Fruit fly (Drosophila melanogaster) whole organism, embryonic: ENCODE data around the gene CG10730.

Experiments
- Aef1 ChIP-seq: fragments of 200-800 bp; sonication (Bioruptor generic); IDR thresholded peaks from 3 replicates; pipeline ENCODE4 v1.3.6; 2022; ENCODE audit warnings: missing biosample characterization, missing genetic modification characterization
- Atf-2 ChIP-seq: fragments of 200-800 bp; sonication (Bioruptor generic); optimal IDR thresholded peaks from 2 replicates; lab custom pipeline; 2016; ENCODE audit warnings: missing biosample characterization, missing genetic modification characterization
- Bdp1 ChIP-seq: fragments of 200-800 bp; sonication (Bioruptor generic); optimal IDR thresholded peaks from 3 replicates; lab custom pipeline; 2016; ENCODE audit warnings: missing biosample characterization, missing genetic modification characterization
- CG10147 ChIP-seq: fragments of 200-800 bp; sonication (Bioruptor generic); optimal IDR thresholded peaks from 2 replicates; lab custom pipeline; 2019; ENCODE audit warnings: missing biosample characterization, mild to moderate bottlenecking, missing genetic modification characterization, moderate library complexity
- CG11456 ChIP-seq: fragments of 200-800 bp; sonication (Bioruptor generic); IDR thresholded peaks from 3 replicates; pipeline ENCODE4 v1.3.6; 2022; ENCODE audit warnings: missing biosample characterization, missing genetic modification characterization
- CG12155 ChIP-seq: fragments of 200-800 bp; sonication (Bioruptor generic); optimal IDR thresholded peaks from 3 replicates; lab custom pipeline; 2016; ENCODE audit warnings: missing biosample characterization, missing genetic modification characterization
- CG15269 ChIP-seq: fragments of 200-800 bp; sonication (Bioruptor generic); optimal IDR thresholded peaks from 2 replicates; lab custom pipeline; 2018; ENCODE audit warnings: missing biosample characterization, mild to moderate bottlenecking, missing genetic modification characterization, moderate library complexity
- CG1603 ChIP-seq: fragments of 200-800 bp; sonication (Bioruptor generic); optimal IDR thresholded peaks from 2 replicates; lab custom pipeline; 2019; ENCODE audit warnings: missing biosample characterization, mild to moderate bottlenecking, missing genetic modification characterization, moderate library complexity
- CG16863 ChIP-seq: fragments of 200-800 bp; sonication (Bioruptor generic); optimal IDR thresholded peaks from 3 replicates; lab custom pipeline; 2016; ENCODE audit warnings: missing biosample characterization, missing genetic modification characterization
- CG17568 ChIP-seq: fragments of 200-800 bp; sonication (Bioruptor generic); optimal IDR thresholded peaks from 2 replicates; lab custom pipeline; 2018; ENCODE audit warnings: missing biosample characterization, mild to moderate bottlenecking, missing genetic modification characterization, moderate library complexity
- CG1832 ChIP-seq: fragments of 200-800 bp; sonication (Bioruptor generic); optimal IDR thresholded peaks from 2 replicates; lab custom pipeline; 2017; ENCODE audit warnings: missing biosample characterization, mild to moderate bottlenecking, missing genetic modification characterization, inconsistent platforms
- CG31224 ChIP-seq: fragments of 200-800 bp; sonication (Bioruptor generic); IDR thresholded peaks from 2 replicates; pipeline ENCODE4 v1.3.6; 2022; ENCODE audit warnings: missing biosample characterization, missing genetic modification characterization
- CG3163 ChIP-seq: fragments of 200-800 bp; sonication (Bioruptor generic); optimal IDR thresholded peaks from 3 replicates; lab custom pipeline; 2016; ENCODE audit warnings: missing biosample characterization, missing genetic modification characterization
- CG34376 ChIP-seq: fragments of 200-800 bp; sonication (Bioruptor generic); optimal IDR thresholded peaks from 2 replicates; lab custom pipeline; 2018; ENCODE audit warnings: missing biosample characterization, mild to moderate bottlenecking, missing genetic modification characterization
- CG34422 ChIP-seq: fragments of 200-800 bp; sonication (Bioruptor generic); IDR thresholded peaks from 3 replicates; pipeline ENCODE4 v1.3.6; 2022; ENCODE audit warnings: missing biosample characterization, missing genetic modification characterization
- CG6272 ChIP-seq: fragments of 200-800 bp; sonication (Bioruptor generic); IDR thresholded peaks from 2 replicates; pipeline ENCODE4 v1.3.6; 2022; ENCODE audit warnings: missing biosample characterization, missing genetic modification characterization
- CG7928 ChIP-seq: fragments of 200-800 bp; sonication (Bioruptor generic); optimal IDR thresholded peaks from 2 replicates; lab custom pipeline; 2017; ENCODE audit warnings: missing biosample characterization, mild to moderate bottlenecking, missing genetic modification characterization
- CG9215 ChIP-seq: fragments of 200-800 bp; sonication (Bioruptor generic); IDR thresholded peaks from 2 replicates; pipeline ENCODE4 v1.3.6; 2022; ENCODE audit warnings: missing biosample characterization, missing genetic modification characterization
- CkIIα-i1 ChIP-seq: fragments of 200-800 bp; sonication (Bioruptor generic); IDR thresholded peaks from 2 replicates; pipeline ENCODE4 v1.3.6; 2022; ENCODE audit warnings: missing biosample characterization, missing genetic modification characterization
- D19A ChIP-seq: fragments of 200-800 bp; optimal IDR thresholded peaks from 3 replicates; lab custom pipeline; 2019; ENCODE audit warnings: missing biosample characterization, mild to moderate bottlenecking, missing genetic modification characterization, moderate library complexity
- D19B ChIP-seq: fragments of 200-800 bp; sonication (Bioruptor generic); optimal IDR thresholded peaks from 2 replicates; lab custom pipeline; 2017; ENCODE audit warnings: missing biosample characterization, mild to moderate bottlenecking, missing genetic modification characterization
- H2.0 ChIP-seq: fragments of 200-800 bp; sonication (Bioruptor generic); IDR thresholded peaks from 2 replicates; pipeline ENCODE4 v1.3.6; 2022; ENCODE audit warnings: missing biosample characterization, missing genetic modification characterization
- Hand ChIP-seq: fragments of 200-800 bp; sonication (Bioruptor generic); optimal IDR thresholded peaks from 2 replicates; lab custom pipeline; 2017; ENCODE audit warnings: mild to moderate bottlenecking, missing biosample characterization, missing genetic modification reagents, missing genetic modification characterization
- Meics ChIP-seq: fragments of 200-800 bp; sonication (Bioruptor generic); optimal IDR thresholded peaks from 2 replicates; lab custom pipeline; 2017; ENCODE audit warnings: missing biosample characterization, mild to moderate bottlenecking, missing genetic modification characterization
- Mrtf ChIP-seq: fragments of 200-800 bp; sonication (Bioruptor generic); IDR thresholded peaks from 3 replicates; pipeline ENCODE4 v1.3.6; 2022; ENCODE audit warnings: missing biosample characterization, missing genetic modification characterization
- Opbp ChIP-seq: fragments of 200-800 bp; sonication (Bioruptor generic); IDR thresholded peaks from 3 replicates; pipeline ENCODE4 v1.3.6; 2022; ENCODE audit warnings: missing biosample characterization, missing genetic modification characterization; ENCODE audit not compliant: partially characterized antibody
- PHDP ChIP-seq: fragments of 200-800 bp; sonication (Bioruptor generic); optimal IDR thresholded peaks from 3 replicates; lab custom pipeline; 2018; ENCODE audit warnings: missing biosample characterization, mild to moderate bottlenecking, missing genetic modification characterization, moderate library complexity
- Ravus ChIP-seq: fragments of 200-800 bp; sonication (Bioruptor generic); IDR thresholded peaks from 2 replicates; pipeline ENCODE4 v1.3.6; 2022; ENCODE audit warnings: missing biosample characterization, missing genetic modification characterization
- Sry-β ChIP-seq: fragments of 200-800 bp; sonication (Bioruptor generic); optimal IDR thresholded peaks from 2 replicates; lab custom pipeline; 2018; ENCODE audit warnings: missing biosample characterization, mild to moderate bottlenecking, missing genetic modification characterization, moderate library complexity
- Sry-δ ChIP-seq: fragments of 200-800 bp; sonication (Bioruptor generic); optimal IDR thresholded peaks from 2 replicates; lab custom pipeline; 2016; ENCODE audit warnings: missing biosample characterization, missing genetic modification characterization
- Ssrp ChIP-seq: fragments of 200-800 bp; sonication (Bioruptor generic); optimal IDR thresholded peaks from 2 replicates; lab custom pipeline; 2018; ENCODE audit warnings: missing biosample characterization, mild to moderate bottlenecking, missing genetic modification characterization, moderate library complexity
- Tbp ChIP-seq: fragments of >200 bp; optimal IDR thresholded peaks from 2 replicates; lab custom pipeline; 2018; ENCODE audit warnings: missing biosample characterization, missing genetic modification characterization
- Vsx1 ChIP-seq: fragments of 200-800 bp; sonication (Bioruptor generic); optimal IDR thresholded peaks from 2 replicates; lab custom pipeline; 2017; ENCODE audit warnings: missing biosample characterization, mild to moderate bottlenecking, missing genetic modification characterization, missing genetic modification reagents
- amos ChIP-seq: fragments of 200-800 bp; sonication (Bioruptor generic); IDR thresholded peaks from 2 replicates; pipeline ENCODE4 v1.3.6; 2022; ENCODE audit warnings: missing biosample characterization, missing genetic modification characterization; ENCODE audit not compliant: partially characterized antibody
- ap ChIP-seq: fragments of 200-800 bp; sonication (Bioruptor generic); IDR thresholded peaks from 2 replicates; pipeline ENCODE4 v1.3.6; 2022; ENCODE audit warnings: missing biosample characterization, missing genetic modification characterization
- bowl ChIP-seq: fragments of 200-800 bp; sonication (Bioruptor generic); IDR thresholded peaks from 2 replicates; pipeline ENCODE4 v1.3.6; 2022; ENCODE audit warnings: missing biosample characterization, missing genetic modification characterization
- dati ChIP-seq: fragments of 200-800 bp; sonication (Bioruptor generic); IDR thresholded peaks from 2 replicates; pipeline ENCODE4 v1.3.6; 2022; ENCODE audit warnings: missing biosample characterization, missing genetic modification characterization
- her ChIP-seq: fragments of 200-800 bp; sonication (Bioruptor generic); optimal IDR thresholded peaks from 2 replicates; lab custom pipeline; 2016; ENCODE audit warnings: missing biosample characterization, missing genetic modification characterization
- jumu ChIP-seq: fragments of 200-800 bp; sonication (Bioruptor generic); optimal IDR thresholded peaks from 3 replicates; lab custom pipeline; 2016; ENCODE audit warnings: missing biosample characterization, missing genetic modification characterization
- klu ChIP-seq: fragments of 200-800 bp; sonication (Bioruptor generic); IDR thresholded peaks from 2 replicates; pipeline ENCODE4 v1.3.6; 2022; ENCODE audit warnings: missing biosample characterization, missing genetic modification characterization
- schlank ChIP-seq: fragments of 200-800 bp; sonication (Bioruptor generic); optimal IDR thresholded peaks from 2 replicates; lab custom pipeline; 2018; ENCODE audit warnings: missing biosample characterization, mild to moderate bottlenecking, missing genetic modification characterization
- shn ChIP-seq: fragments of 200-800 bp; sonication (Bioruptor generic); optimal IDR thresholded peaks from 3 replicates; lab custom pipeline; 2016; ENCODE audit warnings: missing biosample characterization, missing genetic modification characterization
- sima ChIP-seq: fragments of 200-800 bp; sonication (Bioruptor generic); optimal IDR thresholded peaks from 2 replicates; lab custom pipeline; 2016; ENCODE audit warnings: missing biosample characterization, missing genetic modification characterization
- sna ChIP-seq: fragments of 200-800 bp; sonication (Bioruptor generic); IDR thresholded peaks from 2 replicates; pipeline ENCODE4 v1.3.6; 2022; ENCODE audit warnings: missing biosample characterization, missing genetic modification characterization; ENCODE audit not compliant: partially characterized antibody
- sob ChIP-seq: fragments of 200-800 bp; sonication (Bioruptor generic); IDR thresholded peaks from 2 replicates; pipeline ENCODE4 v1.3.6; 2022; ENCODE audit warnings: missing biosample characterization, missing genetic modification characterization
- tap ChIP-seq: fragments of 200-800 bp; optimal IDR thresholded peaks from 3 replicates; lab custom pipeline; 2019; ENCODE audit warnings: missing biosample characterization, mild to moderate bottlenecking, missing genetic modification characterization, moderate library complexity
- vfl ChIP-seq: fragments of 200-800 bp; sonication (Bioruptor generic); optimal IDR thresholded peaks from 2 replicates; lab custom pipeline; 2016; ENCODE audit warnings: missing biosample characterization, missing genetic modification characterization
- wdn ChIP-seq: fragments of 200-800 bp; sonication (Bioruptor generic); IDR thresholded peaks from 2 replicates; pipeline ENCODE4 v1.3.6; 2022; ENCODE audit warnings: missing biosample characterization, missing genetic modification characterization
- z ChIP-seq: fragments of 200-800 bp; sonication (Bioruptor generic); IDR thresholded peaks from 3 replicates; pipeline ENCODE4 v1.3.6; 2022; ENCODE audit warnings: missing biosample characterization, missing genetic modification characterization
- zf30C ChIP-seq: fragments of 200-800 bp; sonication (Bioruptor generic); optimal IDR thresholded peaks from 3 replicates; lab custom pipeline; 2018; ENCODE audit warnings: missing biosample characterization, mild to moderate bottlenecking, missing genetic modification characterization

Gene CG10730

dm6 chr2L:20091094-20091679, 19.2 kb upstream of the CG10730 start, which contains the start of the genes CG10747 and Pyroxd1 (continued):
- TF ChIP-seq CG7928 (peak; percentile 76), sob (GFP tag; lab: Robert Waterston, UW) (peak; percentile 97), CG3163 (peak; percentile 76), Ravus (GFP tag; lab: Robert Waterston, UW) (peak; percentile 86), Meics (GFP tag; lab: Kevin White, UChicago) (peak; percentile 96), dati (peak; percentile 49; the same call in 1 of the 2 replicates), CG9215 (GFP tag; lab: Robert Waterston, UW) (peak; percentile 95), CG6272 (GFP tag; lab: Robert Waterston, UW) (peak; percentile 92), Aef1 (GFP tag; lab: Robert Waterston, UW) (peak; percentile 95), tap (peak; percentile 94), her (GFP tag; lab: Kevin White, UChicago) (peak; percentile 89), Sry-δ (peak; percentile 57), CG15269 (tag; lab: Kevin White, UChicago) (peak; percentile 98), Opbp (GFP tag; lab: Robert Waterston, UW) (no peak), ap (peak; percentile 90), CkIIα-i1 (GFP tag; lab: Robert Waterston, UW) (peak; percentile 46; the same call in 1 of the 2 replicates), CG1603 (tag; lab: Kevin White, UChicago) (peak; percentile 86), Bdp1 (peak; percentile 88), D19A (tag; lab: Kevin White, UChicago) (peak; percentile 90), CG10147 (peak; percentile 97), CG34422 (GFP tag; lab: Robert Waterston, UW) (peak; percentile 93), z (GFP tag; lab: Robert Waterston, UW) (no peak), CG31224 (GFP tag; lab: Robert Waterston, UW) (peak; percentile 89), CG11456 (GFP tag; lab: Robert Waterston, UW) (peak; percentile 95), wdn (GFP tag; lab: Robert Waterston, UW) (peak; percentile 89), CG34376 (GFP tag; lab: Kevin White, UChicago) (peak; percentile 97), Mrtf (GFP tag; lab: Robert Waterston, UW) (peak; percentile 95), shn (GFP tag; lab: Kevin White, UChicago) (peak; percentile 96), zf30C (GFP tag; lab: Kevin White, UChicago) (peak; percentile 24), CG16863 (GFP tag; lab: Kevin White, UChicago) (peak; percentile 93), sima (GFP tag; lab: Kevin White, UChicago) (peak; percentile 64), Vsx1 (GFP tag; lab: Kevin White, UChicago) (peak; percentile 97), CG1832 (no peak), jumu (GFP tag; lab: Kevin White, UChicago) (peak; percentile 93), Ssrp (tag; lab: Kevin White, UChicago) (peak; percentile 97), bowl (peak; percentile 84), CG12155 (GFP tag; lab: Kevin White, UChicago) (peak; percentile 96)

- TF ChIP-seq schlank: peak; percentile 56
- no peak for TF ChIP-seq Tbp
- peak; percentile 42; the same call in 1 of the 2 replicates for TF ChIP-seq klu (GFP tag; lab: Robert Waterston, UW)
- TF ChIP-seq amos (GFP tag; lab: Robert Waterston, UW): no peak; the same call in 1 of the 2 replicates
- TF ChIP-seq Sry-β (GFP tag; lab: Kevin White, UChicago): peak; percentile 0
- peak; percentile 87 for TF ChIP-seq PHDP (tag; lab: Kevin White, UChicago)
- no peak for TF ChIP-seq sna (GFP tag; lab: Robert Waterston, UW)
- TF ChIP-seq D19B (GFP tag; lab: Kevin White, UChicago): peak; percentile 62
- TF ChIP-seq Hand (GFP tag; lab: Kevin White, UChicago): peak; percentile 62
- peak; percentile 81 for TF ChIP-seq CG17568 (GFP tag; lab: Kevin White, UChicago)
- peak; percentile 77 for TF ChIP-seq H2.0 (GFP tag; lab: Robert Waterston, UW)
- peak; percentile 79 for TF ChIP-seq Atf-2
- TF ChIP-seq vfl (GFP tag; lab: Kevin White, UChicago): peak; percentile 11
These were observed 14.5 kb upstream of the CG10730 start for dm6 chr2L:20086295-20087096.
